Fruit fly (Drosophila melanogaster) whole organism, prepupa: ENCODE results near the gene mirr.
A peak's percentile ranks its signal among the peaks of the same experiment; 100 is the strongest.

Experiments
- Blimp-1 ChIP-seq: fragments of 200-800 bp; sonication (Bioruptor generic); optimal IDR thresholded peaks from 3 replicates; lab custom pipeline; 2017; ENCODE audit warnings: missing biosample characterization, missing genetic modification characterization, mild to moderate bottlenecking, moderate library complexity, missing genetic modification reagents
- CG10669 ChIP-seq: fragments of 200-800 bp; sonication (Bioruptor generic); optimal IDR thresholded peaks from 3 replicates; lab custom pipeline; 2018; ENCODE audit warnings: missing biosample characterization, mild to moderate bottlenecking, missing genetic modification characterization, moderate library complexity
- CG11294 ChIP-seq: fragments of 200-800 bp; sonication (Bioruptor generic); IDR thresholded peaks from 2 replicates; pipeline ENCODE4 v1.3.6; 2022; ENCODE audit warnings: missing biosample characterization, missing genetic modification characterization
- CG15336 ChIP-seq: fragments of 200-800 bp; sonication (Bioruptor generic); IDR thresholded peaks from 2 replicates; pipeline ENCODE4 v1.3.6; 2022; ENCODE audit warnings: missing biosample characterization, missing genetic modification characterization
- CG16779 ChIP-seq: fragments of 200-800 bp; sonication (Bioruptor generic); optimal IDR thresholded peaks from 3 replicates; lab custom pipeline; 2017; ENCODE audit warnings: missing biosample characterization, mild to moderate bottlenecking, missing genetic modification characterization
- CG3032 ChIP-seq: fragments of 200-800 bp; optimal IDR thresholded peaks from 2 replicates; lab custom pipeline; 2019; ENCODE audit warnings: missing biosample characterization, mild to moderate bottlenecking, missing genetic modification characterization, moderate library complexity
- CG31627 ChIP-seq: fragments of 200-800 bp; sonication (Bioruptor generic); optimal IDR thresholded peaks from 3 replicates; lab custom pipeline; 2016; ENCODE audit warnings: missing biosample characterization, missing genetic modification characterization
- CG6163 ChIP-seq: fragments of 200-800 bp; sonication (Bioruptor generic); IDR thresholded peaks from 3 replicates; pipeline ENCODE4 v1.3.6; 2022; ENCODE audit warnings: missing biosample characterization, missing genetic modification characterization
- CG6276 ChIP-seq: fragments of 200-800 bp; sonication (Bioruptor generic); optimal IDR thresholded peaks from 2 replicates; lab custom pipeline; 2017; ENCODE audit warnings: missing biosample characterization, mild to moderate bottlenecking, missing genetic modification characterization
- CG6792 ChIP-seq: fragments of 200-800 bp; sonication (Bioruptor generic); optimal IDR thresholded peaks from 3 replicates; lab custom pipeline; 2016; ENCODE audit warnings: missing biosample characterization, missing genetic modification characterization
- CG6808 ChIP-seq: fragments of 200-800 bp; sonication (Bioruptor generic); optimal IDR thresholded peaks from 3 replicates; lab custom pipeline; 2017; ENCODE audit warnings: missing biosample characterization, missing genetic modification characterization, mild to moderate bottlenecking, moderate library complexity, missing genetic modification reagents
- CG6854 ChIP-seq: fragments of 200-800 bp; sonication (Bioruptor generic); optimal IDR thresholded peaks from 2 replicates; lab custom pipeline; 2017; ENCODE audit warnings: missing biosample characterization, mild to moderate bottlenecking, missing genetic modification characterization
- CG7368 ChIP-seq: fragments of 200-800 bp; sonication (Bioruptor generic); optimal IDR thresholded peaks from 3 replicates; lab custom pipeline; 2016; ENCODE audit warnings: missing biosample characterization, missing genetic modification characterization
- CG8119 ChIP-seq: fragments of 200-800 bp; sonication (Bioruptor generic); IDR thresholded peaks from 3 replicates; pipeline ENCODE4 v1.3.6; 2022; ENCODE audit warnings: missing biosample characterization, missing genetic modification characterization
- CG8632 ChIP-seq: fragments of 200-800 bp; sonication (Bioruptor generic); optimal IDR thresholded peaks from 3 replicates; lab custom pipeline; 2016; ENCODE audit warnings: missing biosample characterization, missing genetic modification characterization
- Eip75B ChIP-seq: fragments of 200-800 bp; sonication (Bioruptor generic); optimal IDR thresholded peaks from 3 replicates; lab custom pipeline; 2016; ENCODE audit warnings: missing biosample characterization, missing genetic modification characterization
- Eip78C ChIP-seq: fragments of 200-800 bp; sonication (Bioruptor generic); peaks from one replicate; lab custom pipeline; 2016; ENCODE audit warnings: missing biosample characterization, missing genetic modification characterization
- Eip93F ChIP-seq: fragments of 200-800 bp; sonication (Bioruptor generic); optimal IDR thresholded peaks from 2 replicates; lab custom pipeline; 2016; ENCODE audit warnings: missing biosample characterization, mild to moderate bottlenecking, missing genetic modification characterization
- Gug ChIP-seq: fragments of 200-800 bp; sonication (Bioruptor generic); IDR thresholded peaks from 2 replicates; pipeline ENCODE4 v1.3.6; 2022; ENCODE audit warnings: missing biosample characterization, missing genetic modification characterization
- Hr38 ChIP-seq: sonication (Bioruptor generic); optimal IDR thresholded peaks from 2 replicates; lab custom pipeline; 2016; ENCODE audit warnings: missing biosample characterization, missing genetic modification characterization
- Hr39 ChIP-seq: fragments of 200-800 bp; sonication (Bioruptor generic); optimal IDR thresholded peaks from 2 replicates; lab custom pipeline; 2016; ENCODE audit warnings: missing biosample characterization, missing genetic modification characterization
- Lpt ChIP-seq: fragments of 200-800 bp; sonication (Bioruptor generic); optimal IDR thresholded peaks from 3 replicates; lab custom pipeline; 2016; ENCODE audit warnings: missing biosample characterization, missing genetic modification characterization
- Met ChIP-seq: fragments of 200-800 bp; sonication (Bioruptor generic); optimal IDR thresholded peaks from 3 replicates; lab custom pipeline; 2016; ENCODE audit warnings: missing biosample characterization, missing genetic modification characterization
- Sox102F ChIP-seq: fragments of 200-800 bp; sonication (Bioruptor generic); optimal IDR thresholded peaks from 2 replicates; lab custom pipeline; 2016; ENCODE audit warnings: missing biosample characterization, mild to moderate bottlenecking, missing genetic modification characterization
- Sox15 ChIP-seq: fragments of 200-800 bp; sonication (Bioruptor generic); optimal IDR thresholded peaks from 3 replicates; lab custom pipeline; 2016; ENCODE audit warnings: missing biosample characterization, missing genetic modification characterization
- achi ChIP-seq: fragments of 200-800 bp; sonication (Bioruptor generic); optimal IDR thresholded peaks from 3 replicates; lab custom pipeline; 2016; ENCODE audit warnings: missing biosample characterization, missing genetic modification characterization
- acj6 ChIP-seq: fragments of 200-800 bp; sonication (Bioruptor generic); optimal IDR thresholded peaks from 3 replicates; lab custom pipeline; 2016; ENCODE audit warnings: missing biosample characterization, missing genetic modification characterization
- dac ChIP-seq: fragments of 200-800 bp; sonication (Bioruptor generic); optimal IDR thresholded peaks from 2 replicates; lab custom pipeline; 2017; ENCODE audit warnings: missing biosample characterization, mild to moderate bottlenecking, missing genetic modification characterization
- eg ChIP-seq: fragments of 200-800 bp; sonication (Bioruptor generic); IDR thresholded peaks from 3 replicates; pipeline ENCODE4 v1.3.6; 2022; ENCODE audit warnings: missing biosample characterization, missing genetic modification characterization
- esn ChIP-seq: fragments of 200-800 bp; sonication (Bioruptor generic); optimal IDR thresholded peaks from 2 replicates; lab custom pipeline; 2016; ENCODE audit warnings: missing biosample characterization, mild to moderate bottlenecking, missing genetic modification characterization, moderate library complexity
- fd59A ChIP-seq: fragments of 200-800 bp; sonication (Bioruptor generic); optimal IDR thresholded peaks from 2 replicates; lab custom pipeline; 2017; ENCODE audit warnings: missing biosample characterization, mild to moderate bottlenecking, missing genetic modification characterization, missing genetic modification reagents
- fd85E ChIP-seq: fragments of 200-800 bp; sonication (Bioruptor generic); optimal IDR thresholded peaks from 3 replicates; lab custom pipeline; 2016; ENCODE audit warnings: missing biosample characterization, missing genetic modification characterization
- fkh ChIP-seq: fragments of 200-800 bp; sonication (Bioruptor generic); optimal IDR thresholded peaks from 3 replicates; lab custom pipeline; 2017; ENCODE audit warnings: missing biosample characterization, mild to moderate bottlenecking, missing genetic modification characterization, moderate library complexity
- net ChIP-seq: fragments of 200-800 bp; sonication (Bioruptor generic); optimal IDR thresholded peaks from 3 replicates; lab custom pipeline; 2016; ENCODE audit warnings: missing biosample characterization, missing genetic modification characterization
- pdm3 ChIP-seq: fragments of 200-800 bp; sonication (Bioruptor generic); optimal IDR thresholded peaks from 3 replicates; lab custom pipeline; 2016; ENCODE audit warnings: missing biosample characterization, missing genetic modification characterization
- salr ChIP-seq, 2 experiments: fragments of 200-800 bp; sonication (Bioruptor generic); optimal IDR thresholded peaks; 3 replicates each; lab custom pipeline; 2016 to 2018; ENCODE audit warnings: missing biosample characterization in 2 of 2, missing genetic modification characterization in 2 of 2, mild to moderate bottlenecking in 1 of 2
- ss ChIP-seq, 2 experiments: fragments of 200-800 bp; sonication (Bioruptor generic); optimal IDR thresholded peaks; 2 replicates in 1 of 2; 3 replicates in 1 of 2; lab custom pipeline; 2017 to 2018; ENCODE audit warnings: mild to moderate bottlenecking in 2 of 2, missing biosample characterization in 2 of 2, missing genetic modification characterization in 2 of 2, moderate library complexity in 1 of 2

mirr gene

dm6 chr3L:12684690-12685089 is 8.7 kb upstream of the mirr start:
- TF ChIP-seq Eip75B (GFP tag; lab: Kevin White, UChicago) (no peak), fkh (GFP tag; lab: Kevin White, UChicago) (peak; percentile 95), Gug (GFP tag; lab: Robert Waterston, UW) (no peak), CG3032 (tag; lab: Kevin White, UChicago) (no peak), Blimp-1 (GFP tag; lab: Kevin White, UChicago) (no peak)

DNA sequence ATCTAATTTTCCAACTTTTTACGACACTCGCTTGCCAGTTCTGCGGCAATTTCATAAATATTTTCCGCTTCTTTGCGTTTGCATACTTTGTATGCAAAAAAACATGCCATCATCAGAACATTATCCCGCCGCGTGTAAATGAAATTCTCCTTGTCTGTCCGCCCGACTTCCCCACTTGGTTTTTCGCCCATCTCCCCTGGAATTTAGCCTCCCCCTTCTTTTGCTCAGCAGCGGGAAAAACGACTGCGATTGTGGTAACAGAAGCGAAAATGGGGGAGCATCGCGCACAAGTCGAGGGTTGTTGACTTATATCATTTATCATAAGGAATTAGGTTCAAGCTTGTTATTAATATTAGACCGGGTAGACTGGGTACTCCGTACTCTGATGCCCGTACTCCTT is 7.3 kb upstream of the mirr start:
- TF ChIP-seq CG8119: no peak
- no peak for TF ChIP-seq Sox102F (GFP tag; lab: Kevin White, UChicago)
- TF ChIP-seq fd85E (GFP tag; lab: Kevin White, UChicago): no peak
- TF ChIP-seq eg (GFP tag; lab: Robert Waterston, UW): no peak
- TF ChIP-seq CG6854 (GFP tag; lab: Kevin White, UChicago): no peak
- TF ChIP-seq achi (GFP tag; lab: Kevin White, UChicago): no peak
- TF ChIP-seq CG6808 (GFP tag; lab: Kevin White, UChicago): no peak
- no peak for TF ChIP-seq Lpt (GFP tag; lab: Kevin White, UChicago)
- no peak for TF ChIP-seq salr (GFP tag; optimal IDR thresholded peaks at IDR 0.05; lab: Kevin White, UChicago)
- TF ChIP-seq CG16779 (tag; lab: Kevin White, UChicago): no peak
- no peak for TF ChIP-seq CG10669 (GFP tag; lab: Kevin White, UChicago)
- no peak for TF ChIP-seq CG8632 (GFP tag; lab: Kevin White, UChicago)
- TF ChIP-seq CG7368: no peak
- no peak for TF ChIP-seq CG31627 (GFP tag; lab: Kevin White, UChicago)
- no peak for TF ChIP-seq acj6 (GFP tag; lab: Kevin White, UChicago)
- TF ChIP-seq Hr38 (GFP tag; lab: Kevin White, UChicago): no peak
- TF ChIP-seq pdm3 (GFP tag; lab: Kevin White, UChicago): no peak
- no peak for TF ChIP-seq Hr39 (GFP tag; lab: Kevin White, UChicago)
- TF ChIP-seq dac (GFP tag; lab: Kevin White, UChicago): no peak

DNA sequence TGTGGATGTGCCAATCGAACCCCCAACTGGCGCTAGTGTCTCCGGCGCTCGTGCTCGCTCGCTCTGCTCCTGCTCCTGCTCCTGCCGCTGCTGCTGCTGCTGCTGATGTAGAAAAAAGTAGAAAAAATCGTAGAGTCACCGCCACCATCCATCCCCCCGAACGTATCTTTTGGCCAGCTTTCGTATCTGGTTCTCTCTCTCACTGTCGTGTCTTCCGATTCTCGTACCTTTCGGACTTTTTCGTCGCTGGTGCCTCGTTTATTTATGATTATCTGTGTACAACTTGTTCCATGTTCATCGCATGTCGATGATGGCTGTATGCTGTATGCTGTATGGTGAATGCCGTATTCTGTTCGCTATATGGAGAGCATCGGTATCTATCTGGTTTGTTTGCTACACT is 4.7 kb upstream of the mirr start:
- TF ChIP-seq ss (GFP tag; optimal IDR thresholded peaks at IDR 0.05; lab: Kevin White, UChicago) (peak in 1 of 2 experiments; percentile 25), CG3032 (tag; lab: Kevin White, UChicago) (no peak), Met (GFP tag; lab: Kevin White, UChicago) (no peak)

dm6 chr3L:12690337-12691171 is 2.9 kb upstream of the mirr start:
- TF ChIP-seq Sox15 (GFP tag; lab: Kevin White, UChicago) (no peak), Sox102F (GFP tag; lab: Kevin White, UChicago) (no peak), fd59A (GFP tag; lab: Kevin White, UChicago) (no peak), fkh (GFP tag; lab: Kevin White, UChicago) (peak; percentile 12), CG15336 (GFP tag; lab: Robert Waterston, UW) (no peak), CG8119 (0 out of 3 replicates have a peak, but pooled peaks have one; percentile 35), Eip78C (GFP tag; lab: Kevin White, UChicago) (peak; percentile 6), eg (GFP tag; lab: Robert Waterston, UW) (0 out of 3 replicates have a peak, but pooled peaks have one; percentile 11), net (GFP tag; lab: Kevin White, UChicago) (no peak), Eip93F (GFP tag; lab: Kevin White, UChicago) (no peak), CG11294 (GFP tag; lab: Robert Waterston, UW) (no peak), acj6 (GFP tag; lab: Kevin White, UChicago) (no peak), CG6792 (GFP tag; lab: Kevin White, UChicago) (no peak), CG31627 (GFP tag; lab: Kevin White, UChicago) (no peak), achi (GFP tag; lab: Kevin White, UChicago) (no peak), CG3032 (tag; lab: Kevin White, UChicago) (no peak), esn (no peak), CG6163 (GFP tag; lab: Robert Waterston, UW) (0 out of 3 replicates have a peak, but pooled peaks have one; percentile 17), ss (GFP tag; optimal IDR thresholded peaks at IDR 0.05; lab: Kevin White, UChicago) (peak in 1 of 2 experiments; percentile 3), CG6276 (GFP tag; lab: Kevin White, UChicago) (no peak)
